Fruit fly (Drosophila melanogaster) whole organism, embryonic: ENCODE results near the gene CG3224.

Experiments
- B-H1 ChIP-seq: fragments of 200-800 bp; sonication (Bioruptor generic); IDR thresholded peaks from 3 replicates; pipeline ENCODE4 v1.3.6; 2022; ENCODE audit warnings: missing biosample characterization, missing genetic modification characterization
- B-H2 ChIP-seq: fragments of 200-800 bp; sonication (Bioruptor generic); optimal IDR thresholded peaks from 2 replicates; lab custom pipeline; 2018; ENCODE audit warnings: missing biosample characterization, mild to moderate bottlenecking, missing genetic modification characterization
- CG11696 ChIP-seq: fragments of 200-800 bp; sonication (Bioruptor generic); IDR thresholded peaks from 2 replicates; pipeline ENCODE4 v1.3.6; 2022; ENCODE audit warnings: missing biosample characterization, missing genetic modification characterization
- CG12219 ChIP-seq: fragments of 200-800 bp; sonication (Bioruptor generic); optimal IDR thresholded peaks from 3 replicates; lab custom pipeline; 2018; ENCODE audit warnings: missing biosample characterization, mild to moderate bottlenecking, missing genetic modification characterization
- CG12391 ChIP-seq: fragments of 200-800 bp; sonication (Bioruptor generic); optimal IDR thresholded peaks from 3 replicates; lab custom pipeline; 2018; ENCODE audit warnings: missing biosample characterization, mild to moderate bottlenecking, missing genetic modification characterization, moderate library complexity
- CG12942 ChIP-seq: fragments of 200-800 bp; sonication (Bioruptor generic); optimal IDR thresholded peaks from 3 replicates; lab custom pipeline; 2016; ENCODE audit warnings: missing biosample characterization, missing genetic modification characterization
- CG13424 ChIP-seq: fragments of 200-800 bp; sonication (Bioruptor generic); optimal IDR thresholded peaks from 2 replicates; lab custom pipeline; 2019; ENCODE audit warnings: missing biosample characterization, mild to moderate bottlenecking, missing genetic modification characterization, moderate library complexity
- CG15514 ChIP-seq: fragments of 200-800 bp; sonication (Bioruptor generic); optimal IDR thresholded peaks from 3 replicates; lab custom pipeline; 2017; ENCODE audit warnings: missing biosample characterization, missing genetic modification characterization, mild to moderate bottlenecking, moderate library complexity, missing genetic modification reagents
- CG18619 ChIP-seq: fragments of 200-800 bp; sonication (Bioruptor generic); optimal IDR thresholded peaks from 3 replicates; lab custom pipeline; 2017; ENCODE audit warnings: missing biosample characterization, mild to moderate bottlenecking, missing genetic modification characterization
- CG2875 ChIP-seq: fragments of 200-800 bp; sonication (Bioruptor generic); optimal IDR thresholded peaks from 2 replicates; lab custom pipeline; 2017; ENCODE audit warnings: missing biosample characterization, mild to moderate bottlenecking, missing genetic modification characterization, missing genetic modification reagents
- CG33557 ChIP-seq: fragments of 200-800 bp; sonication (Bioruptor generic); optimal IDR thresholded peaks from 2 replicates; lab custom pipeline; 2019; ENCODE audit warnings: missing biosample characterization, mild to moderate bottlenecking, missing genetic modification characterization, moderate library complexity
- CG3726 ChIP-seq: fragments of 200-800 bp; sonication (Bioruptor generic); IDR thresholded peaks from 3 replicates; pipeline ENCODE4, ENCODE4 v1.3.6; 2022; ENCODE audit warnings: missing biosample characterization, missing genetic modification characterization
- CG4424 ChIP-seq: fragments of 200-800 bp; sonication (Bioruptor generic); optimal IDR thresholded peaks from 3 replicates; lab custom pipeline; 2016; ENCODE audit warnings: missing biosample characterization, missing genetic modification characterization
- CG6765 ChIP-seq: fragments of 200-800 bp; sonication (Bioruptor generic); optimal IDR thresholded peaks from 3 replicates; lab custom pipeline; 2017; ENCODE audit warnings: missing biosample characterization, mild to moderate bottlenecking, missing genetic modification characterization
- CG6791 ChIP-seq: fragments of 200-800 bp; sonication (Bioruptor generic); IDR thresholded peaks from 3 replicates; pipeline ENCODE4 v1.3.6; 2022; ENCODE audit warnings: missing biosample characterization, missing genetic modification characterization; ENCODE audit not compliant: partially characterized antibody
- CG7372 ChIP-seq: fragments of 200-800 bp; sonication (Bioruptor generic); IDR thresholded peaks from 2 replicates; pipeline ENCODE4 v1.3.6; 2022; ENCODE audit warnings: missing biosample characterization, missing genetic modification characterization
- CHES-1-like ChIP-seq: fragments of 200-800 bp; sonication (Bioruptor generic); optimal IDR thresholded peaks from 2 replicates; lab custom pipeline; 2016; ENCODE audit warnings: missing biosample characterization, missing genetic modification characterization
- Deaf1 ChIP-seq: fragments of 200-800 bp; optimal IDR thresholded peaks from 3 replicates; lab custom pipeline; 2019; ENCODE audit warnings: missing biosample characterization, mild to moderate bottlenecking, missing genetic modification characterization, moderate library complexity
- Dp ChIP-seq: fragments of 200-800 bp; sonication (Bioruptor generic); optimal IDR thresholded peaks from 2 replicates; lab custom pipeline; 2018; ENCODE audit warnings: missing biosample characterization, mild to moderate bottlenecking, missing genetic modification characterization, moderate library complexity
- Hmx ChIP-seq: fragments of 200-800 bp; sonication (Bioruptor generic); optimal IDR thresholded peaks from 2 replicates; lab custom pipeline; 2016; ENCODE audit warnings: missing biosample characterization, missing genetic modification characterization
- Hr39 ChIP-seq: fragments of >200 bp; optimal IDR thresholded peaks from 2 replicates; lab custom pipeline; 2017
- Mes4 ChIP-seq: fragments of 200-800 bp; sonication (Bioruptor generic); optimal IDR thresholded peaks from 2 replicates; lab custom pipeline; 2016; ENCODE audit warnings: missing biosample characterization, missing genetic modification characterization
- Pdp1 ChIP-seq, 2 experiments: fragments of 200-800 bp; sonication (Bioruptor generic); optimal IDR thresholded peaks; 3 replicates each; lab custom pipeline; 2016; ENCODE audit warnings: missing biosample characterization in 2 of 2, missing genetic modification characterization in 2 of 2, mild to moderate bottlenecking in 1 of 2, moderate library complexity in 1 of 2
- Rfx ChIP-seq: fragments of 200-800 bp; sonication (Bioruptor generic); IDR thresholded peaks from 2 replicates; pipeline ENCODE4 v1.3.6; 2022; ENCODE audit warnings: missing biosample characterization, missing genetic modification characterization
- Sin3A ChIP-seq: fragments of >200 bp; optimal IDR thresholded peaks from 2 replicates; lab custom pipeline; 2018
- TFAM ChIP-seq: fragments of 200-800 bp; sonication (Bioruptor generic); optimal IDR thresholded peaks from 2 replicates; lab custom pipeline; 2017; ENCODE audit warnings: missing biosample characterization, missing genetic modification characterization, inconsistent platforms
- Trl ChIP-seq, 3 experiments: fragments of >200 bp in 2 of 3; fragments of 200-800 bp in 1 of 3; sonication (Bioruptor generic) in 1 of 3; optimal IDR thresholded peaks; 2 replicates in 1 of 3; 3 replicates in 2 of 3; lab custom pipeline; 2016 to 2017; ENCODE audit warnings: missing biosample characterization in 1 of 3, missing genetic modification characterization in 1 of 3
- YL-1 ChIP-seq: fragments of 200-800 bp; sonication (Bioruptor generic); optimal IDR thresholded peaks from 3 replicates; lab custom pipeline; 2017; ENCODE audit warnings: missing biosample characterization, mild to moderate bottlenecking, missing genetic modification characterization
- ara ChIP-seq: fragments of 200-800 bp; sonication (Bioruptor generic); IDR thresholded peaks from 2 replicates; pipeline ENCODE4 v1.3.6; 2022; ENCODE audit warnings: missing biosample characterization, missing genetic modification characterization
- cad ChIP-seq: fragments of >200 bp; optimal IDR thresholded peaks from 2 replicates; lab custom pipeline; 2017; ENCODE audit warnings: missing biosample characterization, missing genetic modification characterization
- cg ChIP-seq: fragments of 200-800 bp; sonication (Bioruptor generic); optimal IDR thresholded peaks from 3 replicates; lab custom pipeline; 2019; ENCODE audit warnings: missing biosample characterization, mild to moderate bottlenecking, missing genetic modification characterization, moderate library complexity
- corto ChIP-seq: fragments of 200-800 bp; sonication (Bioruptor generic); optimal IDR thresholded peaks from 2 replicates; lab custom pipeline; 2016; ENCODE audit warnings: missing biosample characterization, mild to moderate bottlenecking, missing genetic modification characterization, moderate library complexity
- crc ChIP-seq: fragments of 200-800 bp; sonication (Bioruptor generic); optimal IDR thresholded peaks from 2 replicates; lab custom pipeline; 2016; ENCODE audit warnings: missing biosample characterization, missing genetic modification characterization
- en ChIP-seq: fragments of 200-800 bp; sonication (Bioruptor generic); optimal IDR thresholded peaks from 2 replicates; lab custom pipeline; 2016; ENCODE audit warnings: missing biosample characterization, missing genetic modification characterization
- eyg ChIP-seq: fragments of 200-800 bp; sonication (Bioruptor generic); optimal IDR thresholded peaks from 3 replicates; lab custom pipeline; 2016; ENCODE audit warnings: missing biosample characterization, missing genetic modification characterization
- ftz-f1 ChIP-seq: fragments of 200-800 bp; sonication (Bioruptor generic); optimal IDR thresholded peaks from 2 replicates; lab custom pipeline; 2016; ENCODE audit warnings: missing biosample characterization, missing genetic modification characterization
- hkb ChIP-seq, 2 experiments: fragments of 200-800 bp in 1 of 2; fragments of >200 bp in 1 of 2; sonication (Bioruptor generic) in 1 of 2; IDR thresholded peaks in 1 of 2; optimal IDR thresholded peaks in 1 of 2; 2 replicates each; pipeline versions ENCODE4 v1.3.6 to Lab custom; 2017 to 2022; ENCODE audit warnings: missing biosample characterization in 1 of 2, missing genetic modification characterization in 1 of 2
- jing ChIP-seq: fragments of 200-800 bp; sonication (Bioruptor generic); optimal IDR thresholded peaks from 2 replicates; lab custom pipeline; 2018; ENCODE audit warnings: missing biosample characterization, mild to moderate bottlenecking, missing genetic modification characterization
- kni ChIP-seq: fragments of 200-800 bp; sonication (Bioruptor generic); optimal IDR thresholded peaks from 3 replicates; lab custom pipeline; 2017; ENCODE audit warnings: mild to moderate bottlenecking, missing biosample characterization, missing genetic modification reagents, missing genetic modification characterization
- luna ChIP-seq: fragments of 200-800 bp; sonication (Bioruptor generic); optimal IDR thresholded peaks from 2 replicates; lab custom pipeline; 2016; ENCODE audit warnings: missing biosample characterization, missing genetic modification characterization
- odd ChIP-seq: fragments of 200-800 bp; sonication (Bioruptor generic); optimal IDR thresholded peaks from 2 replicates; lab custom pipeline; 2017; ENCODE audit warnings: missing biosample characterization, mild to moderate bottlenecking, missing genetic modification characterization
- pfk ChIP-seq: fragments of 200-800 bp; sonication (Bioruptor generic); optimal IDR thresholded peaks from 2 replicates; lab custom pipeline; 2018; ENCODE audit warnings: missing biosample characterization, mild to moderate bottlenecking, missing genetic modification characterization, moderate library complexity
- pita ChIP-seq: fragments of 200-800 bp; sonication (Bioruptor generic); optimal IDR thresholded peaks from 2 replicates; lab custom pipeline; 2017; ENCODE audit warnings: missing biosample characterization, mild to moderate bottlenecking, missing genetic modification characterization
- pnt ChIP-seq: fragments of 200-800 bp; sonication (Bioruptor generic); optimal IDR thresholded peaks from 3 replicates; lab custom pipeline; 2016; ENCODE audit warnings: missing biosample characterization, missing genetic modification characterization
- schlank ChIP-seq: fragments of 200-800 bp; sonication (Bioruptor generic); optimal IDR thresholded peaks from 2 replicates; lab custom pipeline; 2018; ENCODE audit warnings: missing biosample characterization, mild to moderate bottlenecking, missing genetic modification characterization
- sob ChIP-seq: fragments of 200-800 bp; sonication (Bioruptor generic); IDR thresholded peaks from 2 replicates; pipeline ENCODE4 v1.3.6; 2022; ENCODE audit warnings: missing biosample characterization, missing genetic modification characterization
- sqz ChIP-seq: fragments of 200-800 bp; sonication (Bioruptor generic); optimal IDR thresholded peaks from 3 replicates; lab custom pipeline; 2018; ENCODE audit warnings: missing biosample characterization, mild to moderate bottlenecking, missing genetic modification characterization
- sr ChIP-seq: fragments of 200-800 bp; sonication (Bioruptor generic); IDR thresholded peaks from 3 replicates; pipeline ENCODE4 v1.3.6; 2022; ENCODE audit warnings: missing biosample characterization, missing genetic modification characterization
- tgo ChIP-seq: fragments of 200-800 bp; sonication (Bioruptor generic); IDR thresholded peaks from 3 replicates; pipeline ENCODE4 v1.3.6; 2022; ENCODE audit warnings: missing biosample characterization, missing genetic modification characterization
- trh ChIP-seq: fragments of 200-800 bp; sonication (Bioruptor generic); optimal IDR thresholded peaks from 2 replicates; lab custom pipeline; 2016; ENCODE audit warnings: missing biosample characterization, missing genetic modification characterization
- ttk ChIP-seq: fragments of 200-800 bp; sonication (Bioruptor generic); IDR thresholded peaks from 2 replicates; pipeline ENCODE4 v2.1.2; 2022; ENCODE audit warnings: missing biosample characterization, missing genetic modification characterization

Gene CG3224

DNA sequence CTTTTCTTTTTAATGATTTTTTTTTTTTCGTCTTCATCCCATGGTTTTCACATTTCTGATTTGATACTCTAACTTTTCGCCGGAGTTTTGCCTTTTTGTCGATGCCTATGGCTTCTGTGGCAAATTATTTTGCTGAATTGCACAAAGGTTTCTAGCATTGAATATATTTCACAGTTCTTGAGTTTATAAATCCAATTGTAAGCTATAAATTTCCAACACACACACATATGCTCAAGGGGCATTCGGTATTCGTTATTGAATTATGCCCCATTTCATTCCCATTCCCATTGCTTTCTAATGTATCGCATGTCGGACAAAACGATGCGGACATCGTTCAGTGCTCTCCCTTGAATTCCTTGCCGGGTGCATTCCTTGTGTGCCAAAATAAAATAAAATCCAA, 45.8 kb downstream of the CG3224 start (continued):
- TF ChIP-seq tgo (GFP tag; lab: Robert Waterston, UW) (peak; percentile 46; the same call in 2 of the 3 replicates), cad (no peak), pfk (GFP tag; lab: Kevin White, UChicago) (no peak), CG6765 (GFP tag; lab: Kevin White, UChicago) (no peak), CG18619 (GFP tag; lab: Kevin White, UChicago) (no peak), trh (GFP tag; lab: Kevin White, UChicago) (no peak), CG15514 (GFP tag; lab: Kevin White, UChicago) (no peak), Hmx (GFP tag; lab: Kevin White, UChicago) (no peak), CG11696 (0 out of 2 replicates have a peak, but pooled peaks have one; percentile 28), sr (GFP tag; lab: Robert Waterston, UW) (no peak), hkb (optimal IDR thresholded peaks at IDR 0.05; lab: Kevin White, UChicago) (no peak), hkb (GFP tag; IDR thresholded peaks at IDR 0.05; lab: Robert Waterston, UW) (peak; percentile 57; the same call in 1 of the 2 replicates), Hr39 (lab: Kevin White, UChicago) (no peak), YL-1 (GFP tag; lab: Kevin White, UChicago) (no peak), crc (GFP tag; lab: Kevin White, UChicago) (peak; percentile 28), CG2875 (GFP tag; lab: Kevin White, UChicago) (no peak), corto (GFP tag; lab: Kevin White, UChicago) (no peak), CG4424 (GFP tag; lab: Kevin White, UChicago) (peak; percentile 44), B-H2 (GFP tag; lab: Kevin White, UChicago) (no peak), CG7372 (GFP tag; lab: Robert Waterston, UW) (no peak), kni (no peak), sob (GFP tag; lab: Robert Waterston, UW) (peak; percentile 12; the same call in 1 of the 2 replicates), en (GFP tag; lab: Kevin White, UChicago) (peak; percentile 36), Rfx (GFP tag; lab: Robert Waterston, UW) (0 out of 2 replicates have a peak, but pooled peaks have one; percentile 24), schlank (tag; lab: Kevin White, UChicago) (no peak), pita (GFP tag; lab: Kevin White, UChicago) (no peak), CG12219 (GFP tag; lab: Kevin White, UChicago) (peak; percentile 10), CG3726 (GFP tag; lab: Robert Waterston, UW) (no peak), sqz (GFP tag; lab: Kevin White, UChicago) (peak; percentile 65), Sin3A (no peak), ftz-f1 (no peak), ttk (GFP tag; lab: Robert Waterston, UW) (peak; percentile 57), CG13424 (tag; lab: Kevin White, UChicago) (peak; percentile 36), eyg (GFP tag; lab: Kevin White, UChicago) (no peak), Trl (optimal IDR thresholded peaks at IDR 0.05; lab: Kevin White, UChicago) (no peak), Trl (GFP tag; optimal IDR thresholded peaks at IDR 0.05; lab: Kevin White, UChicago) (peak; percentile 61), pnt (GFP tag; lab: Kevin White, UChicago) (peak; percentile 67), jing (GFP tag; lab: Kevin White, UChicago) (no peak), Mes4 (GFP tag; lab: Kevin White, UChicago) (peak; percentile 22), Pdp1 (GFP tag; optimal IDR thresholded peaks at IDR 0.05; lab: Kevin White, UChicago) (peak; percentile 61), cg (no peak), CG33557 (no peak), CG6791 (no peak), Dp (no peak), CG12391 (tag; lab: Kevin White, UChicago) (peak; percentile 34), CG12942 (no peak), Deaf1 (no peak), luna (no peak), odd (GFP tag; lab: Kevin White, UChicago) (no peak), B-H1 (GFP tag; lab: Robert Waterston, UW) (peak; percentile 46; the same call in 1 of the 3 replicates), CHES-1-like (GFP tag; lab: Kevin White, UChicago) (no peak), ara (GFP tag; lab: Robert Waterston, UW) (peak; percentile 76), TFAM (GFP tag; lab: Kevin White, UChicago) (no peak)
